Fruit fly (Drosophila melanogaster) whole organism, embryonic: ENCODE measurements around the gene tst.

Experiments used
- Adf1 ChIP-seq: fragments of 200-800 bp; sonication (Bioruptor generic); IDR thresholded peaks from 2 replicates; pipeline ENCODE4 v1.3.6; 2022; ENCODE audit warnings: missing biosample characterization, missing genetic modification characterization
- Atf-2 ChIP-seq: fragments of 200-800 bp; sonication (Bioruptor generic); optimal IDR thresholded peaks from 2 replicates; lab custom pipeline; 2016; ENCODE audit warnings: missing biosample characterization, missing genetic modification characterization
- B-H2 ChIP-seq: fragments of 200-800 bp; sonication (Bioruptor generic); optimal IDR thresholded peaks from 2 replicates; lab custom pipeline; 2018; ENCODE audit warnings: missing biosample characterization, mild to moderate bottlenecking, missing genetic modification characterization
- Bteb2 ChIP-seq: fragments of 200-800 bp; sonication (Bioruptor generic); optimal IDR thresholded peaks from 2 replicates; lab custom pipeline; 2016; ENCODE audit warnings: missing biosample characterization, missing genetic modification characterization
- CG10979 ChIP-seq: fragments of 200-800 bp; sonication (Bioruptor generic); optimal IDR thresholded peaks from 2 replicates; lab custom pipeline; 2018; ENCODE audit warnings: missing biosample characterization, mild to moderate bottlenecking, missing genetic modification characterization, moderate library complexity
- CG12219 ChIP-seq: fragments of 200-800 bp; sonication (Bioruptor generic); optimal IDR thresholded peaks from 3 replicates; lab custom pipeline; 2018; ENCODE audit warnings: missing biosample characterization, mild to moderate bottlenecking, missing genetic modification characterization
- CG12391 ChIP-seq: fragments of 200-800 bp; sonication (Bioruptor generic); optimal IDR thresholded peaks from 3 replicates; lab custom pipeline; 2018; ENCODE audit warnings: missing biosample characterization, mild to moderate bottlenecking, missing genetic modification characterization, moderate library complexity
- CG13287 ChIP-seq: fragments of 200-800 bp; sonication (Bioruptor generic); IDR thresholded peaks from 2 replicates; pipeline ENCODE4 v1.3.6; 2022; ENCODE audit warnings: missing biosample characterization, missing genetic modification characterization; ENCODE audit not compliant: partially characterized antibody
- CG1647 ChIP-seq: fragments of 200-800 bp; sonication (Bioruptor generic); optimal IDR thresholded peaks from 3 replicates; lab custom pipeline; 2016; ENCODE audit warnings: missing biosample characterization, missing genetic modification characterization
- CG18599 ChIP-seq: fragments of 200-800 bp; sonication (Bioruptor generic); optimal IDR thresholded peaks from 3 replicates; lab custom pipeline; 2017; ENCODE audit warnings: missing biosample characterization, missing genetic modification characterization, mild to moderate bottlenecking, moderate library complexity, missing genetic modification reagents
- CG2129 ChIP-seq: fragments of 200-800 bp; sonication (Bioruptor generic); IDR thresholded peaks from 2 replicates; pipeline ENCODE4 v1.3.6; 2022; ENCODE audit warnings: missing biosample characterization, missing genetic modification characterization; ENCODE audit not compliant: partially characterized antibody
- CG2712 ChIP-seq: fragments of 200-800 bp; optimal IDR thresholded peaks from 3 replicates; lab custom pipeline; 2019; ENCODE audit warnings: missing biosample characterization, mild to moderate bottlenecking, missing genetic modification characterization, moderate library complexity
- CG30403 ChIP-seq: fragments of 200-800 bp; sonication (Bioruptor generic); optimal IDR thresholded peaks from 3 replicates; lab custom pipeline; 2016; ENCODE audit warnings: missing biosample characterization, missing genetic modification characterization
- CG34422 ChIP-seq: fragments of 200-800 bp; sonication (Bioruptor generic); IDR thresholded peaks from 3 replicates; pipeline ENCODE4 v1.3.6; 2022; ENCODE audit warnings: missing biosample characterization, missing genetic modification characterization
- CG4617 ChIP-seq: fragments of 200-800 bp; sonication (Bioruptor generic); optimal IDR thresholded peaks from 3 replicates; lab custom pipeline; 2016; ENCODE audit warnings: missing biosample characterization, missing genetic modification characterization, borderline replicate concordance
- CG6813 ChIP-seq: fragments of 200-800 bp; sonication (Bioruptor generic); optimal IDR thresholded peaks from 2 replicates; lab custom pipeline; 2017; ENCODE audit warnings: missing biosample characterization, missing genetic modification characterization, mild to moderate bottlenecking, moderate library complexity, missing genetic modification reagents
- CG7786 ChIP-seq: fragments of 200-800 bp; sonication (Bioruptor generic); optimal IDR thresholded peaks from 2 replicates; lab custom pipeline; 2016; ENCODE audit warnings: missing biosample characterization, missing genetic modification characterization
- CG7839 ChIP-seq: fragments of 200-800 bp; sonication (Bioruptor generic); optimal IDR thresholded peaks from 3 replicates; lab custom pipeline; 2018; ENCODE audit warnings: missing biosample characterization, mild to moderate bottlenecking, missing genetic modification characterization, moderate library complexity
- CG8478 ChIP-seq: fragments of >200 bp; optimal IDR thresholded peaks from 2 replicates; lab custom pipeline; 2018
- Deaf1 ChIP-seq: fragments of 200-800 bp; optimal IDR thresholded peaks from 3 replicates; lab custom pipeline; 2019; ENCODE audit warnings: missing biosample characterization, mild to moderate bottlenecking, missing genetic modification characterization, moderate library complexity
- Dip3 ChIP-seq: fragments of 200-800 bp; sonication (Bioruptor generic); optimal IDR thresholded peaks from 3 replicates; lab custom pipeline; 2016; ENCODE audit warnings: missing biosample characterization, missing genetic modification characterization
- Dref ChIP-seq: fragments of 200-800 bp; sonication (Bioruptor generic); IDR thresholded peaks from 2 replicates; pipeline ENCODE4 v1.3.6; 2022; ENCODE audit warnings: missing biosample characterization, missing genetic modification characterization
- Kr ChIP-seq: fragments of 200-800 bp; sonication (Bioruptor generic); optimal IDR thresholded peaks from 2 replicates; lab custom pipeline; 2017; ENCODE audit warnings: missing biosample characterization, mild to moderate bottlenecking, missing genetic modification characterization
- Lpt ChIP-seq: fragments of >200 bp; optimal IDR thresholded peaks from 2 replicates; lab custom pipeline; 2018; ENCODE audit warnings: missing biosample characterization, missing genetic modification characterization
- Meics ChIP-seq: fragments of 200-800 bp; sonication (Bioruptor generic); optimal IDR thresholded peaks from 2 replicates; lab custom pipeline; 2017; ENCODE audit warnings: missing biosample characterization, mild to moderate bottlenecking, missing genetic modification characterization
- Neu2 ChIP-seq: fragments of 200-800 bp; sonication (Bioruptor generic); optimal IDR thresholded peaks from 3 replicates; lab custom pipeline; 2016; ENCODE audit warnings: missing biosample characterization, missing genetic modification characterization, borderline replicate concordance
- Tbp ChIP-seq: fragments of >200 bp; optimal IDR thresholded peaks from 2 replicates; lab custom pipeline; 2018; ENCODE audit warnings: missing biosample characterization, missing genetic modification characterization
- YL-1 ChIP-seq: fragments of 200-800 bp; sonication (Bioruptor generic); optimal IDR thresholded peaks from 3 replicates; lab custom pipeline; 2017; ENCODE audit warnings: missing biosample characterization, mild to moderate bottlenecking, missing genetic modification characterization
- ap ChIP-seq: fragments of 200-800 bp; sonication (Bioruptor generic); IDR thresholded peaks from 2 replicates; pipeline ENCODE4 v1.3.6; 2022; ENCODE audit warnings: missing biosample characterization, missing genetic modification characterization
- ash1 ChIP-seq: fragments of 200-800 bp; sonication (Bioruptor generic); optimal IDR thresholded peaks from 2 replicates; lab custom pipeline; 2018; ENCODE audit warnings: missing biosample characterization, mild to moderate bottlenecking, missing genetic modification characterization
- bab2 ChIP-seq: fragments of 200-800 bp; sonication (Bioruptor generic); optimal IDR thresholded peaks from 2 replicates; lab custom pipeline; 2016; ENCODE audit warnings: missing biosample characterization, missing genetic modification characterization
- br ChIP-seq: fragments of >200 bp; optimal IDR thresholded peaks from 2 replicates; lab custom pipeline; 2017
- crol ChIP-seq: fragments of 200-800 bp; sonication (Bioruptor generic); IDR thresholded peaks from 2 replicates; pipeline ENCODE4 v1.3.6; 2022; ENCODE audit warnings: missing biosample characterization, missing genetic modification characterization
- en ChIP-seq: fragments of 200-800 bp; sonication (Bioruptor generic); optimal IDR thresholded peaks from 2 replicates; lab custom pipeline; 2016; ENCODE audit warnings: missing biosample characterization, missing genetic modification characterization
- eyg ChIP-seq: fragments of 200-800 bp; sonication (Bioruptor generic); optimal IDR thresholded peaks from 3 replicates; lab custom pipeline; 2016; ENCODE audit warnings: missing biosample characterization, missing genetic modification characterization
- fd64A ChIP-seq: fragments of 200-800 bp; sonication (Bioruptor generic); optimal IDR thresholded peaks from 3 replicates; lab custom pipeline; 2018; ENCODE audit warnings: missing biosample characterization, mild to moderate bottlenecking, missing genetic modification characterization
- gcm ChIP-seq: fragments of 200-800 bp; sonication (Bioruptor generic); optimal IDR thresholded peaks from 2 replicates; lab custom pipeline; 2019; ENCODE audit warnings: missing biosample characterization, mild to moderate bottlenecking, missing genetic modification characterization, moderate library complexity
- hbn ChIP-seq: fragments of 200-800 bp; sonication (Bioruptor generic); IDR thresholded peaks from 2 replicates; pipeline ENCODE4 v1.3.6; 2022; ENCODE audit warnings: missing biosample characterization, missing genetic modification characterization; ENCODE audit not compliant: partially characterized antibody
- jing ChIP-seq: fragments of 200-800 bp; sonication (Bioruptor generic); optimal IDR thresholded peaks from 2 replicates; lab custom pipeline; 2018; ENCODE audit warnings: missing biosample characterization, mild to moderate bottlenecking, missing genetic modification characterization
- kah ChIP-seq: fragments of 200-800 bp; sonication (Bioruptor generic); optimal IDR thresholded peaks from 2 replicates; lab custom pipeline; 2018; ENCODE audit warnings: missing biosample characterization, mild to moderate bottlenecking, missing genetic modification characterization
- nom ChIP-seq: fragments of 200-800 bp; sonication (Bioruptor generic); optimal IDR thresholded peaks from 2 replicates; lab custom pipeline; 2017; ENCODE audit warnings: missing biosample characterization, missing genetic modification characterization, mild to moderate bottlenecking, moderate library complexity, missing genetic modification reagents
- peb ChIP-seq: fragments of 200-800 bp; sonication (Bioruptor generic); IDR thresholded peaks from 2 replicates; pipeline ENCODE4 v1.3.6; 2022; ENCODE audit warnings: missing biosample characterization, missing genetic modification characterization
- phol ChIP-seq: fragments of 200-800 bp; sonication (Bioruptor generic); optimal IDR thresholded peaks from 3 replicates; lab custom pipeline; 2018; ENCODE audit warnings: missing biosample characterization, mild to moderate bottlenecking, missing genetic modification characterization, moderate library complexity
- sens ChIP-seq: fragments of 200-800 bp; sonication (Bioruptor generic); peaks from one replicate; lab custom pipeline; 2016; ENCODE audit warnings: missing biosample characterization, missing genetic modification characterization
- sim ChIP-seq: fragments of 200-800 bp; sonication (Bioruptor generic); IDR thresholded peaks from 2 replicates; pipeline ENCODE4 v1.3.6; 2022; ENCODE audit warnings: missing biosample characterization, missing genetic modification characterization
- sug ChIP-seq: fragments of 200-800 bp; optimal IDR thresholded peaks from 2 replicates; lab custom pipeline; 2019; ENCODE audit warnings: missing biosample characterization, mild to moderate bottlenecking, missing genetic modification characterization, moderate library complexity
- twi ChIP-seq: fragments of 200-800 bp; optimal IDR thresholded peaks from 2 replicates; lab custom pipeline; 2019; ENCODE audit warnings: missing biosample characterization, mild to moderate bottlenecking, missing genetic modification characterization, moderate library complexity
- vnd ChIP-seq: fragments of 200-800 bp; sonication (Bioruptor generic); IDR thresholded peaks from 3 replicates; pipeline ENCODE4 v1.3.6; 2022; ENCODE audit warnings: missing biosample characterization, missing genetic modification characterization; ENCODE audit not compliant: partially characterized antibody
- zfh1 ChIP-seq: fragments of 200-800 bp; sonication (Bioruptor generic); IDR thresholded peaks from 3 replicates; pipeline ENCODE4 v1.3.6; 2022; ENCODE audit warnings: missing biosample characterization, missing genetic modification characterization

Gene tst

DNA sequence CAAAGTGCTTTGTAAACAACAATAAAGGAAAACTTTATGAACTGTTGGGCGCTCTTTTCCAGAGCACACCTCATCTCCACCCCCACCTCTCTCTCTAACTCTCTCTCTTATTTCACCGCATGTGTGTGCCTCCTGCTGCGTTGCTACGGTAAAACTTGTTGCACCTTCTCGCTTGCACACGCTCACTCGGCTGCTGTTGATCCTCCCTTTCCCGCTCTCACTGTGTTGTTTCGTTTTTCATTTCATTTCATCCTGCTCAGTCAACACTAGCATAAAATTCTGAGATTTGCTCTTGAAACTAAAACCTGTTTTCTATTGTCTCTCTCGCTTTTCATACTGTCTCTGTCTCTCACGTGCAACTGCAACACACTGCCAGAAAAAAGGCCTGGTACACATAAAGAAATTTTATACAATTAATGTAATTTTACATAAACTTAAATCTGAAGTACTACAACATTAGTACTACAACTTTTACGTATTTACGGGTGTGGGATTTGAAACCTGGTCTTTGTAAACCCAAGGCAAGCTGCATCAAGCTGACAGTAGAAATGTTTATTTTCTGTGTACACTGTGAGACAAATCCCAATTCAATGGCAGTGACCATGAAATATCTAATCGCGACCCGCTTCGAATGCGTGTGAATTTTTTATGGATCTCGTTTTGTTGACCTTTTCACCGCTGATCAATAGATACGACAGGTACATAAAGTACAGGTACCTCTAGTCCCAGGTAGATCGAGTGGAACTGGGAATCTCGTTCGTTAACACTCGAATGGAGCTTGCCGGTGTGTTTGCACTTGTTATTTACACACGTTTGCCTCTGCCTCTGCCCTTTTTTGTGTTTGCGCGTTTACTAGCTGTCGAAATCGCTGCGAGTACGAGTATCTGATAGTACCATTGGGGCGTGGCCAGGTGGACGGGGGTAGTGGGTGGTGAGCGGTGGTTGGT, 10.1 kb upstream of the tst start (continued):
- TF ChIP-seq Dip3: peak; percentile 19
- TF ChIP-seq CG6813 (GFP tag; lab: Kevin White, UChicago): peak; percentile 82
- TF ChIP-seq Adf1 (GFP tag; lab: Robert Waterston, UW): peak; percentile 65
- TF ChIP-seq ap (GFP tag; lab: Robert Waterston, UW): peak; percentile 49
- no peak for TF ChIP-seq CG2129 (GFP tag; lab: Robert Waterston, UW)
- TF ChIP-seq sens (GFP tag; lab: Kevin White, UChicago): peak; percentile 99
- TF ChIP-seq Bteb2: peak; percentile 32
- TF ChIP-seq B-H2: peak; percentile 52
- TF ChIP-seq phol (tag; lab: Kevin White, UChicago): peak; percentile 95
- TF ChIP-seq CG7786 (GFP tag; lab: Kevin White, UChicago): peak; percentile 61
- TF ChIP-seq ash1 (GFP tag; lab: Kevin White, UChicago): peak; percentile 92
- TF ChIP-seq CG13287 (GFP tag; lab: Robert Waterston, UW): no peak
- peak; percentile 70 for TF ChIP-seq en (GFP tag; lab: Kevin White, UChicago)
- TF ChIP-seq Dref: no peak
- TF ChIP-seq gcm (GFP tag; lab: Kevin White, UChicago): peak; percentile 93
- peak; percentile 77 for TF ChIP-seq CG34422 (GFP tag; lab: Robert Waterston, UW)
- peak; percentile 97 for TF ChIP-seq CG10979 (tag; lab: Kevin White, UChicago)
- peak; percentile 56 for TF ChIP-seq Deaf1 (tag; lab: Kevin White, UChicago)
- no peak for TF ChIP-seq vnd (GFP tag; lab: Robert Waterston, UW)
- TF ChIP-seq bab2 (GFP tag; lab: Kevin White, UChicago): peak; percentile 78
- no peak for TF ChIP-seq Lpt (GFP tag; lab: Kevin White, UChicago)
- TF ChIP-seq CG2712: peak; percentile 96
- peak; percentile 55 for TF ChIP-seq eyg (GFP tag; lab: Kevin White, UChicago)
- peak; percentile 78 for TF ChIP-seq Meics (GFP tag; lab: Kevin White, UChicago)
- TF ChIP-seq br (lab: Kevin White, UChicago): no peak
- TF ChIP-seq Kr (GFP tag; lab: Kevin White, UChicago): peak; percentile 86
- TF ChIP-seq nom (GFP tag; lab: Kevin White, UChicago): peak; percentile 46
- TF ChIP-seq crol: peak; percentile 77
- peak; percentile 84 for TF ChIP-seq peb (GFP tag; lab: Robert Waterston, UW)
- peak; percentile 55 for TF ChIP-seq fd64A
- peak; percentile 39 for TF ChIP-seq YL-1
- peak; percentile 77 for TF ChIP-seq sug
- peak; percentile 80 for TF ChIP-seq CG18599 (GFP tag; lab: Kevin White, UChicago)
- TF ChIP-seq hbn (GFP tag; lab: Robert Waterston, UW): no peak
- TF ChIP-seq jing: peak; percentile 89
- TF ChIP-seq CG8478 (lab: Kevin White, UChicago): no peak
- peak; percentile 90 for TF ChIP-seq twi
- TF ChIP-seq CG1647 (GFP tag; lab: Kevin White, UChicago): peak; percentile 77
- TF ChIP-seq CG12219 (GFP tag; lab: Kevin White, UChicago): peak; percentile 82
- TF ChIP-seq CG4617 (GFP tag; lab: Kevin White, UChicago): peak; percentile 64
- TF ChIP-seq CG30403 (GFP tag; lab: Kevin White, UChicago): peak; percentile 92
- TF ChIP-seq kah (GFP tag; lab: Kevin White, UChicago): peak; percentile 55
- TF ChIP-seq CG12391 (tag; lab: Kevin White, UChicago): peak; percentile 94
- TF ChIP-seq sim (GFP tag; lab: Robert Waterston, UW): peak; percentile 84
- peak; percentile 95 for TF ChIP-seq zfh1 (GFP tag; lab: Robert Waterston, UW)
- TF ChIP-seq Tbp (GFP tag; lab: Kevin White, UChicago): no peak
- TF ChIP-seq CG7839 (tag; lab: Kevin White, UChicago): peak; percentile 91
- TF ChIP-seq Neu2 (GFP tag; lab: Kevin White, UChicago): peak; percentile 26
- TF ChIP-seq Atf-2 (GFP tag; lab: Kevin White, UChicago): peak; percentile 82
